Worm (Caenorhabditis elegans) whole organism, L4/young adult: Measurements from ENCODE around the gene C26B9.5.

Experiments used
- W03F9.2 ChIP-seq: fragments of 150-350 bp; optimal IDR thresholded peaks from 2 replicates; lab custom pipeline; 2014; ENCODE audit warnings: missing biosample characterization, missing genetic modification characterization
- dao-5 ChIP-seq: sonication (generic microtip); optimal IDR thresholded peaks from 2 replicates; lab custom pipeline; 2016; ENCODE audit warnings: missing genotype, missing genetic modification characterization, moderate library complexity, missing compliant biosample characterization
- him-1 ChIP-seq: sonication (generic microtip); optimal IDR thresholded peaks from 2 replicates; lab custom pipeline; 2016; ENCODE audit warnings: missing genotype, missing genetic modification reagents, missing genetic modification characterization, missing compliant biosample characterization

Gene C26B9.5

ce11 chrX:5336498-5336897 is 7.2 kb downstream of the C26B9.5 start:
- TF ChIP-seq W03F9.2 (peak; percentile 49), him-1 (tag; lab: Kevin White, UChicago) (no peak)

ce11 chrX:5337959-5338358 is 8.7 kb downstream of the C26B9.5 start, which contains the start of gene C26B9.3:
Gene C26B9.3 (plus strand): TSS chrX:5338301.
- TF ChIP-seq dao-5 (tag; lab: Kevin White, UChicago): no peak
- no peak for TF ChIP-seq W03F9.2
- no peak for TF ChIP-seq him-1 (tag; lab: Kevin White, UChicago)

- no peak for TF ChIP-seq W03F9.2
- TF ChIP-seq dao-5 (tag; lab: Kevin White, UChicago): no peak
- no peak for TF ChIP-seq him-1 (tag; lab: Kevin White, UChicago)
These were observed 10.1 kb downstream of the C26B9.5 start for ce11 chrX:5339357-5339756.

ce11 chrX:5339889-5340288 is 10.6 kb downstream of the C26B9.5 start, which contains the start of gene C26B9.2:
Gene C26B9.2 (plus strand): TSS chrX:5340189.
- TF ChIP-seq him-1 (tag; lab: Kevin White, UChicago): no peak
- no peak for TF ChIP-seq dao-5 (tag; lab: Kevin White, UChicago)
- no peak for TF ChIP-seq W03F9.2

ce11 chrX:5342007-5342406 is 12.7 kb downstream of the C26B9.5 start, which contains the start of gene C26B9.7:
Gene C26B9.7 (plus strand): TSS chrX:5342307.
- TF ChIP-seq him-1 (tag; lab: Kevin White, UChicago) (no peak), W03F9.2 (no peak), dao-5 (tag; lab: Kevin White, UChicago) (no peak)

ce11 chrX:5344287-5344686 is 15.0 kb downstream of the C26B9.5 start, which contains the start of gene C26B9.1:
Gene C26B9.1 (plus strand): TSS chrX:5344587.
- TF ChIP-seq him-1 (tag; lab: Kevin White, UChicago): no peak
- no peak for TF ChIP-seq dao-5 (tag; lab: Kevin White, UChicago)
- no peak for TF ChIP-seq W03F9.2

ce11 chrX:5346303-5346702 is 17.0 kb downstream of the C26B9.5 start:
- TF ChIP-seq him-1 (tag; lab: Kevin White, UChicago) (no peak), dao-5 (tag; lab: Kevin White, UChicago) (no peak), W03F9.2 (no peak)

- TF ChIP-seq him-1 (tag; lab: Kevin White, UChicago): no peak
- no peak for TF ChIP-seq W03F9.2
- no peak for TF ChIP-seq dao-5 (tag; lab: Kevin White, UChicago)
These were observed 18.6 kb downstream of the C26B9.5 start for ce11 chrX:5347856-5348255.

- TF ChIP-seq dao-5 (tag; lab: Kevin White, UChicago) (no peak), W03F9.2 (no peak), him-1 (tag; lab: Kevin White, UChicago) (no peak)
These were observed 19.4 kb downstream of the C26B9.5 start, which contains the start of gene syx-3 for ce11 chrX:5348529-5349148. Gene syx-3 (plus strand): TSS chrX:5349098.

ce11 chrX:5354022-5354876 is 25.0 kb downstream of the C26B9.5 start, which contains the start of gene pfn-2:
Gene pfn-2 (minus strand): TSS chrX:5354072.
- no peak for TF ChIP-seq him-1 (tag; lab: Kevin White, UChicago)
- no peak for TF ChIP-seq W03F9.2
- TF ChIP-seq dao-5 (tag; lab: Kevin White, UChicago): peak; percentile 17

ce11 chrX:5355253-5355652 is 26.0 kb downstream of the C26B9.5 start:
- TF ChIP-seq W03F9.2 (no peak), him-1 (tag; lab: Kevin White, UChicago) (no peak), dao-5 (tag; lab: Kevin White, UChicago) (no peak)

ce11 chrX:5360682-5361081 is 31.4 kb downstream of the C26B9.5 start:
- TF ChIP-seq him-1 (tag; lab: Kevin White, UChicago) (no peak), W03F9.2 (no peak), dao-5 (tag; lab: Kevin White, UChicago) (no peak)

ce11 chrX:5364222-5364621 is 34.9 kb downstream of the C26B9.5 start, which contains the start of gene chtl-1:
Gene chtl-1 (minus strand): TSS chrX:5364322.
- TF ChIP-seq W03F9.2 (no peak), him-1 (tag; lab: Kevin White, UChicago) (no peak)

ce11 chrX:5365437-5365836 is 36.2 kb downstream of the C26B9.5 start, which contains the start of gene F35C8.5:
Gene F35C8.5 (plus strand): TSS chrX:5365813.
- no peak for TF ChIP-seq him-1 (tag; lab: Kevin White, UChicago)
- TF ChIP-seq W03F9.2: no peak
- no peak for TF ChIP-seq dao-5 (tag; lab: Kevin White, UChicago)
